Worm (Caenorhabditis elegans) whole organism, L3 larva: ENCODE data around the gene F58F12.2.

ENCODE experiments used
- ceh-9 ChIP-seq: sonication (generic microtip); optimal IDR thresholded peaks from 2 replicates; lab custom pipeline; 2018; ENCODE audit warnings: missing biosample characterization, missing genetic modification characterization
- elt-2 ChIP-seq: sonication (generic microtip); optimal IDR thresholded peaks from 2 replicates; lab custom pipeline; 2016; ENCODE audit warnings: missing genetic modification reagents, mild to moderate bottlenecking, missing genetic modification characterization, missing compliant biosample characterization
- mdl-1 ChIP-seq: fragments of 150-350 bp; optimal IDR thresholded peaks from 2 replicates; lab custom pipeline; 2014; ENCODE audit warnings: missing biosample characterization, missing genetic modification characterization
- nhr-23 ChIP-seq: fragments of 150-350 bp; optimal IDR thresholded peaks from 2 replicates; lab custom pipeline; 2014; ENCODE audit warnings: missing biosample characterization, missing genetic modification reagents, missing genetic modification characterization
- nhr-28 ChIP-seq: fragments of 150-350 bp; optimal IDR thresholded peaks from 2 replicates; lab custom pipeline; 2014; ENCODE audit warnings: missing biosample characterization, missing genetic modification characterization
- nhr-76 ChIP-seq: fragments of 150-350 bp; sonication (generic microtip); optimal IDR thresholded peaks from 5 replicates; lab custom pipeline; 2014; ENCODE audit warnings: missing biosample characterization, missing genetic modification characterization
- nhr-77 ChIP-seq: fragments of 150-350 bp; optimal IDR thresholded peaks from 2 replicates; lab custom pipeline; 2014; ENCODE audit warnings: missing biosample characterization, missing genetic modification characterization
- pha-4 ChIP-seq: fragments of 150-350 bp; optimal IDR thresholded peaks from 2 replicates; lab custom pipeline; 2014; ENCODE audit warnings: missing biosample characterization, missing genetic modification reagents, missing genetic modification characterization

- TF ChIP-seq nhr-76 (tag; lab: Kevin White, UChicago) (no peak), elt-2 (tag; lab: Kevin White, UChicago) (no peak), mdl-1 (tag; lab: Kevin White, UChicago) (no peak), nhr-28 (tag; lab: Kevin White, UChicago) (no peak), nhr-23 (no peak), pha-4 (tag; lab: Kevin White, UChicago) (no peak), nhr-77 (tag; lab: Kevin White, UChicago) (no peak), ceh-9 (tag; lab: Kevin White, UChicago) (no peak)
These were observed 22.5 kb downstream of the F58F12.2 start, which contains the start of the genes ani-2 and clec-88 for ce11 chrII:6365237-6365815.
